Worm (Caenorhabditis elegans) whole organism, young adult: ENCODE measurements around the gene T25B9.8.

ENCODE experiments used
- B0019.2 ChIP-seq: fragments of 200-800 bp; sonication (Bioruptor generic); conservative IDR thresholded peaks from 2 replicates; pipeline ENCODE4 v1.3.6; 2022; ENCODE audit warnings: missing genetic modification reagents, missing genetic modification characterization, missing compliant biosample characterization
- F10E7.11 ChIP-seq: sonication (generic microtip); optimal IDR thresholded peaks from 2 replicates; lab custom pipeline; 2017; ENCODE audit warnings: mild to moderate bottlenecking, missing genetic modification characterization, moderate library complexity, missing compliant biosample characterization
- F23B12.7 ChIP-seq: sonication (generic microtip); optimal IDR thresholded peaks from 2 replicates; lab custom pipeline; 2017; ENCODE audit warnings: missing genetic modification characterization, mild to moderate bottlenecking, missing compliant biosample characterization, antibody characterized with exemption, moderate library complexity; ENCODE audit not compliant: insufficient read depth
- F39B2.1 ChIP-seq: fragments of 200-800 bp; sonication (Bioruptor generic); IDR thresholded peaks from 2 replicates; pipeline ENCODE4 v1.3.6; 2022; ENCODE audit warnings: missing genetic modification reagents, missing genetic modification characterization, missing compliant biosample characterization
- F49E8.2 ChIP-seq: sonication (generic microtip); optimal IDR thresholded peaks from 3 replicates; lab custom pipeline; 2017; ENCODE audit warnings: missing genetic modification characterization, mild to moderate bottlenecking, missing compliant biosample characterization, antibody characterized with exemption, moderate library complexity; ENCODE audit not compliant: insufficient read depth
- F52B5.7 ChIP-seq: sonication (generic microtip); optimal IDR thresholded peaks from 2 replicates; lab custom pipeline; 2016; ENCODE audit warnings: mild to moderate bottlenecking, missing genetic modification characterization, missing compliant biosample characterization
- K11D2.4 ChIP-seq: fragments of 200-800 bp; sonication (Bioruptor generic); IDR thresholded peaks from 2 replicates; pipeline ENCODE4 v1.3.6; 2022; ENCODE audit warnings: missing genetic modification reagents, missing genetic modification characterization, missing compliant biosample characterization
- Y53F4B.3 ChIP-seq: fragments of 200-800 bp; sonication (Bioruptor generic); IDR thresholded peaks from 2 replicates; pipeline ENCODE4 v1.3.6; 2022; ENCODE audit warnings: missing genetic modification reagents, missing genetic modification characterization, missing compliant biosample characterization
- Y67H2A.10 ChIP-seq: fragments of 200-800 bp; sonication (Bioruptor generic); conservative IDR thresholded peaks from 2 replicates; pipeline ENCODE4 v1.3.6; 2022; ENCODE audit warnings: missing genetic modification reagents, missing genetic modification characterization, missing compliant biosample characterization
- aptf-2 ChIP-seq: fragments of 200-800 bp; sonication (Bioruptor generic); conservative IDR thresholded peaks from 2 replicates; pipeline ENCODE4 v1.3.6; 2022; ENCODE audit warnings: missing genetic modification reagents, missing genetic modification characterization, missing compliant biosample characterization
- aptf-3 ChIP-seq: fragments of 200-800 bp; sonication (Bioruptor generic); IDR thresholded peaks from 2 replicates; pipeline ENCODE4 v1.3.6; 2022; ENCODE audit warnings: missing genetic modification characterization, missing compliant biosample characterization
- cebp-1 ChIP-seq, 2 experiments: fragments of 200-800 bp in 1 of 2; sonication (Bioruptor generic) in 1 of 2; sonication (generic microtip) in 1 of 2; IDR thresholded peaks in 1 of 2; optimal IDR thresholded peaks in 1 of 2; 2 replicates each; pipeline versions ENCODE4 v1.3.6 to Lab custom; 2017 to 2022; ENCODE audit warnings: missing compliant biosample characterization in 2 of 2, missing genetic modification characterization in 2 of 2, mild to moderate bottlenecking in 1 of 2, missing genetic modification reagents in 1 of 2, moderate library complexity in 1 of 2
- cebp-2 ChIP-seq: fragments of 200-800 bp; sonication (Bioruptor generic); IDR thresholded peaks from 2 replicates; pipeline ENCODE4 v1.3.6; 2022; ENCODE audit warnings: missing genetic modification characterization, missing compliant biosample characterization
- ceh-100 ChIP-seq: fragments of 200-800 bp; sonication (Bioruptor generic); IDR thresholded peaks from 2 replicates; pipeline ENCODE4 v1.3.6; 2022; ENCODE audit warnings: missing genetic modification reagents, missing genetic modification characterization, missing compliant biosample characterization
- ceh-79 ChIP-seq: sonication (generic microtip); optimal IDR thresholded peaks from 2 replicates; lab custom pipeline; 2017; ENCODE audit warnings: mild to moderate bottlenecking, missing genetic modification characterization, missing compliant biosample characterization
- dpl-1 ChIP-seq: fragments of 150-350 bp; optimal IDR thresholded peaks from 2 replicates; lab custom pipeline; 2014; ENCODE audit warnings: missing biosample characterization, missing genetic modification reagents, missing genetic modification characterization
- efl-1 ChIP-seq: fragments of 150-350 bp; optimal IDR thresholded peaks from 2 replicates; lab custom pipeline; 2014; ENCODE audit warnings: missing biosample characterization, missing genetic modification reagents, missing genetic modification characterization
- egl-18 ChIP-seq: fragments of 200-800 bp; sonication (Bioruptor generic); IDR thresholded peaks from 2 replicates; pipeline ENCODE4 v1.3.6; 2022; ENCODE audit warnings: missing genetic modification reagents, missing genetic modification characterization, missing compliant biosample characterization
- egrh-3 ChIP-seq: fragments of 200-800 bp; sonication (Bioruptor generic); IDR thresholded peaks from 2 replicates; pipeline ENCODE4 v1.3.6; 2022; ENCODE audit warnings: missing genetic modification reagents, missing genetic modification characterization, missing compliant biosample characterization
- ekl-4 ChIP-seq: fragments of 200-800 bp; sonication (Bioruptor generic); IDR thresholded peaks from 2 replicates; pipeline ENCODE4 v1.3.6; 2022; ENCODE audit warnings: missing genetic modification reagents, missing genetic modification characterization, missing compliant biosample characterization
- hlh-12 ChIP-seq: sonication (generic microtip); optimal IDR thresholded peaks from 2 replicates; lab custom pipeline; 2016; ENCODE audit warnings: missing genetic modification characterization, missing compliant biosample characterization
- hlh-26 ChIP-seq: fragments of 200-800 bp; sonication (Bioruptor generic); conservative IDR thresholded peaks from 2 replicates; pipeline ENCODE4 v1.3.6; 2022; ENCODE audit warnings: missing genetic modification reagents, missing genetic modification characterization, missing compliant biosample characterization
- hmg-1.2 ChIP-seq: fragments of 200-800 bp; sonication (Bioruptor generic); IDR thresholded peaks from 2 replicates; pipeline ENCODE4 v1.3.6; 2022; ENCODE audit warnings: missing genetic modification reagents, missing genetic modification characterization, missing compliant biosample characterization
- hsf-1 ChIP-seq: fragments of 200-800 bp; sonication (Bioruptor generic); IDR thresholded peaks from 2 replicates; pipeline ENCODE4 v1.3.6; 2022; ENCODE audit warnings: missing genetic modification reagents, missing genetic modification characterization, missing compliant biosample characterization
- lag-1 ChIP-seq: fragments of 200-800 bp; sonication (Bioruptor generic); IDR thresholded peaks from 2 replicates; pipeline ENCODE4 v1.3.6; 2022; ENCODE audit warnings: missing genetic modification reagents, missing genetic modification characterization, missing compliant biosample characterization
- lin-35 ChIP-seq, 3 experiments: fragments of 150-350 bp in 2 of 3; sonication (generic microtip) in 1 of 3; optimal IDR thresholded peaks; 2 replicates each; lab custom pipeline; 2014 to 2018; ENCODE audit warnings: missing biosample characterization in 3 of 3, missing genetic modification characterization in 3 of 3, missing genetic modification reagents in 3 of 3
- lir-1 ChIP-seq: fragments of 200-800 bp; sonication (Bioruptor generic); conservative IDR thresholded peaks from 2 replicates; pipeline ENCODE4 v1.3.6; 2022; ENCODE audit warnings: missing genetic modification reagents, missing genetic modification characterization, missing compliant biosample characterization
- lsl-1 ChIP-seq: fragments of 200-800 bp; sonication (Bioruptor generic); optimal IDR thresholded peaks from 2 replicates; lab custom pipeline; 2018; ENCODE audit warnings: mild to moderate bottlenecking, missing genetic modification characterization, moderate library complexity, missing compliant biosample characterization
- lsy-27 ChIP-seq: sonication (generic microtip); optimal IDR thresholded peaks from 2 replicates; lab custom pipeline; 2017; ENCODE audit warnings: missing genetic modification characterization, mild to moderate bottlenecking, missing compliant biosample characterization, antibody characterized with exemption, missing genotype, borderline replicate concordance; ENCODE audit not compliant: insufficient read depth
- mcd-1 ChIP-seq: fragments of 200-800 bp; sonication (Bioruptor generic); IDR thresholded peaks from 2 replicates; pipeline ENCODE4 v1.3.6; 2022; ENCODE audit warnings: missing genetic modification reagents, missing genetic modification characterization, missing compliant biosample characterization
- mes-4 ChIP-seq: sonication (generic microtip); optimal IDR thresholded peaks from 2 replicates; lab custom pipeline; 2016; ENCODE audit warnings: missing genotype, missing genetic modification characterization, missing compliant biosample characterization
- nfya-1 ChIP-seq: sonication (generic microtip); optimal IDR thresholded peaks from 2 replicates; lab custom pipeline; 2017; ENCODE audit warnings: antibody characterized with exemption, missing compliant biosample characterization, missing genetic modification characterization, borderline replicate concordance; ENCODE audit not compliant: insufficient read depth
- nfya-2 ChIP-seq: fragments of 200-800 bp; sonication (Bioruptor generic); IDR thresholded peaks from 2 replicates; pipeline ENCODE4 v1.3.6; 2022; ENCODE audit warnings: missing genetic modification reagents, missing genetic modification characterization, missing compliant biosample characterization
- nhr-179 ChIP-seq: sonication (generic microtip); optimal IDR thresholded peaks from 2 replicates; lab custom pipeline; 2016; ENCODE audit warnings: mild to moderate bottlenecking, missing genetic modification characterization, missing compliant biosample characterization
- pbrm-1 ChIP-seq: fragments of 200-800 bp; sonication (Bioruptor generic); IDR thresholded peaks from 2 replicates; pipeline ENCODE4 v1.3.6; 2022; ENCODE audit warnings: missing genetic modification reagents, missing genetic modification characterization, missing compliant biosample characterization
- pha-4 ChIP-seq: fragments of 150-350 bp; sonication (generic microtip); optimal IDR thresholded peaks from 2 replicates; lab custom pipeline; 2014; ENCODE audit warnings: missing biosample characterization, missing genetic modification reagents, missing genetic modification characterization
- sea-2 ChIP-seq: fragments of 200-800 bp; sonication (Bioruptor generic); IDR thresholded peaks from 2 replicates; pipeline ENCODE4 v1.3.6; 2022; ENCODE audit warnings: missing genetic modification characterization, missing compliant biosample characterization
- sptf-2 ChIP-seq: fragments of 200-800 bp; sonication (Bioruptor generic); optimal IDR thresholded peaks from 2 replicates; lab custom pipeline; 2018; ENCODE audit warnings: mild to moderate bottlenecking, missing genetic modification characterization, missing compliant biosample characterization
- tbp1 ChIP-seq: fragments of 200-800 bp; sonication (Bioruptor generic); optimal IDR thresholded peaks from 2 replicates; lab custom pipeline; 2018; ENCODE audit warnings: mild to moderate bottlenecking, missing genetic modification characterization, missing compliant biosample characterization
- unc-130 ChIP-seq: sonication (generic microtip); optimal IDR thresholded peaks from 2 replicates; lab custom pipeline; 2016; ENCODE audit warnings: missing genetic modification reagents, missing genetic modification characterization, missing compliant biosample characterization
- unc-62 ChIP-seq: fragments of 150-350 bp; optimal IDR thresholded peaks from 2 replicates; lab custom pipeline; 2014; ENCODE audit warnings: missing biosample characterization, missing genetic modification reagents, missing genetic modification characterization
- zfh-2 ChIP-seq: fragments of 200-800 bp; sonication (Bioruptor generic); conservative IDR thresholded peaks from 2 replicates; pipeline ENCODE4 v1.3.6; 2022; ENCODE audit warnings: missing genetic modification reagents, missing genetic modification characterization, missing compliant biosample characterization
- zim-3 ChIP-seq: sonication (generic microtip); optimal IDR thresholded peaks from 2 replicates; lab custom pipeline; 2017; ENCODE audit warnings: mild to moderate bottlenecking, missing genetic modification characterization, moderate library complexity, missing compliant biosample characterization
- ztf-18 ChIP-seq: sonication (generic microtip); optimal IDR thresholded peaks from 2 replicates; lab custom pipeline; 2016; ENCODE audit warnings: missing genotype, mild to moderate bottlenecking, missing genetic modification characterization, missing compliant biosample characterization
- ztf-25 ChIP-seq: fragments of 200-800 bp; sonication (Bioruptor generic); IDR thresholded peaks from 2 replicates; pipeline ENCODE4 v1.3.6; 2022; ENCODE audit warnings: missing genetic modification reagents, missing genetic modification characterization, missing compliant biosample characterization
- ztf-28 ChIP-seq: fragments of 200-800 bp; sonication (Bioruptor generic); IDR thresholded peaks from 2 replicates; pipeline ENCODE4 v1.3.6; 2022; ENCODE audit warnings: missing genetic modification reagents, missing genetic modification characterization, missing compliant biosample characterization

T25B9.8 gene

ce11 chrIV:10773811-10774210 is 5.8 kb upstream of the T25B9.8 start, which contains the start of gene inpp-1:
Gene inpp-1 (minus strand): TSS chrIV:10773911.
- TF ChIP-seq ekl-4 (GFP tag; lab: Robert Waterston, UW), result no peak
- TF ChIP-seq sptf-2 (GFP tag; lab: Kevin White, UChicago), result no peak
- no peak for TF ChIP-seq egrh-3 (GFP tag; lab: Robert Waterston, UW)
- TF ChIP-seq hlh-26, result no peak
- TF ChIP-seq lsy-27 (tag; lab: Kevin White, UChicago), result no peak
- no peak for TF ChIP-seq aptf-2 (GFP tag; lab: Robert Waterston, UW)
- no peak for TF ChIP-seq lir-1 (GFP tag; lab: Robert Waterston, UW)
- no peak for TF ChIP-seq B0019.2 (GFP tag; lab: Robert Waterston, UW)
- TF ChIP-seq pbrm-1, result no peak
- no peak for TF ChIP-seq F49E8.2
- TF ChIP-seq ztf-25 (GFP tag; lab: Robert Waterston, UW), result no peak
- TF ChIP-seq egl-18 (GFP tag; lab: Robert Waterston, UW), result no peak
- TF ChIP-seq lag-1 (GFP tag; lab: Robert Waterston, UW), result no peak
- TF ChIP-seq tbp1, result no peak
- no peak for TF ChIP-seq zfh-2 (GFP tag; lab: Robert Waterston, UW)
- TF ChIP-seq aptf-3, result no peak
- TF ChIP-seq unc-62, result no peak
- TF ChIP-seq cebp-2 (GFP tag; lab: Robert Waterston, UW), result no peak
- no peak for TF ChIP-seq nhr-179 (tag; lab: Kevin White, UChicago)

- TF ChIP-seq F49E8.2, result no peak
- TF ChIP-seq mcd-1, result no peak
- TF ChIP-seq F10E7.11 (tag; lab: Kevin White, UChicago), result no peak
- no peak for TF ChIP-seq ceh-100 (GFP tag; lab: Robert Waterston, UW)
- TF ChIP-seq hlh-12 (tag; lab: Kevin White, UChicago), result no peak
- TF ChIP-seq aptf-2 (GFP tag; lab: Robert Waterston, UW), result no peak
- TF ChIP-seq nfya-1 (tag; lab: Kevin White, UChicago), result no peak
- TF ChIP-seq mes-4, result no peak
- TF ChIP-seq nfya-2 (GFP tag; lab: Robert Waterston, UW), result no peak
- TF ChIP-seq efl-1, result no peak
- no peak for TF ChIP-seq zim-3 (tag; lab: Kevin White, UChicago)
- TF ChIP-seq K11D2.4 (GFP tag; lab: Robert Waterston, UW), result no peak
- no peak for TF ChIP-seq ztf-18 (tag; lab: Kevin White, UChicago)
- TF ChIP-seq cebp-2 (GFP tag; lab: Robert Waterston, UW), result no peak
- no peak for TF ChIP-seq lsl-1 (GFP tag; lab: Kevin White, UChicago)
- TF ChIP-seq Y67H2A.10, result no peak
- TF ChIP-seq F23B12.7 (tag; lab: Kevin White, UChicago), result no peak
Observed at ce11 chrIV:10771296-10771695, 3.3 kb upstream of the T25B9.8 start.

ce11 chrIV:10769353-10769752 is 1.4 kb upstream of the T25B9.8 start, which contains the start of gene T25B9.9:
Gene T25B9.9 (plus strand): TSS chrIV:10769653.
- TF ChIP-seq dpl-1 (no peak), sea-2 (GFP tag; lab: Robert Waterston, UW) (no peak), unc-130 (GFP tag; lab: Kevin White, UChicago) (no peak), egl-18 (GFP tag; lab: Robert Waterston, UW) (no peak), ztf-28 (GFP tag; lab: Robert Waterston, UW) (no peak), ceh-79 (tag; lab: Kevin White, UChicago) (no peak), hsf-1 (no peak), cebp-1 (GFP tag; IDR thresholded peaks at IDR 0.05; lab: Robert Waterston, UW) (no peak), cebp-1 (tag; optimal IDR thresholded peaks at IDR 0.05; lab: Kevin White, UChicago) (no peak), lin-35 (GFP tag; optimal IDR thresholded peaks at IDR 0.05; lab: Kevin White, UChicago) (no peak), F52B5.7 (no peak), nfya-2 (GFP tag; lab: Robert Waterston, UW) (no peak), ztf-25 (GFP tag; lab: Robert Waterston, UW) (no peak), egrh-3 (GFP tag; lab: Robert Waterston, UW) (no peak), lag-1 (GFP tag; lab: Robert Waterston, UW) (no peak), Y53F4B.3 (GFP tag; lab: Robert Waterston, UW) (no peak), F39B2.1 (GFP tag; lab: Robert Waterston, UW) (no peak), hmg-1.2 (no peak), K11D2.4 (GFP tag; lab: Robert Waterston, UW) (no peak), pha-4 (no peak)
- TF ChIP-seq, all 124 proteins: peak for 0
